Worm (Caenorhabditis elegans): ENCODE measurements around the gene str-261.

str-261 gene

DNA sequence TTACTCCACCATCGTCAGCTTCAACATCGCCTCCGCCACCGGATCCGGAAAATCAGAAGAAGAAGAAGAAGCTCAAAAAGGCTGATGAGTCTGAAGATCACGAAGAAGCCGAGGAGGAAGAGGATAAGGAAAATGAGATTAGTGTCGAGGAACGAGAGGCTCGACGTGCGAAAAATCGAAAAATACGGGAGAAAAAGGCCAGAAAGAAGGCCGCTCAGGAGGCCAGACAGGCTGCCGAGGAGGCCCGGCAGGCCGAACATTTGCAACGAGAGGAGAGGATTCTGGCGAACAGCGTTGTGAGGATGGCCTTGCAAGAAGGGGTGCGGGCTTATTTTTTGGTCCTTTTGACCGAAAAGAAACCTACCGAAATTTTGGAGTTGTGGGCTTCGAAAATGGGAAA, 29.1 kb upstream of the str-261 start:
- TF ChIP-seq pha-2 (tag; optimal IDR thresholded peaks at IDR 0.05) (no peak), dve-1 (tag; optimal IDR thresholded peaks at IDR 0.05) (no peak), ceh-30 (tag; optimal IDR thresholded peaks at IDR 0.05) (no peak), unc-86 (tag; optimal IDR thresholded peaks at IDR 0.05) (no peak), ttx-3 (tag; optimal IDR thresholded peaks at IDR 0.05) (no peak), ceh-9 (tag; optimal IDR thresholded peaks at IDR 0.05) (no peak), ceh-2 (tag; optimal IDR thresholded peaks at IDR 0.05) (no peak), unc-3 (GFP tag; conservative IDR thresholded peaks at IDR 0.05) (no peak), unc-3 (tag; optimal IDR thresholded peaks at IDR 0.05) (no peak), pat-9 (tag; optimal IDR thresholded peaks at IDR 0.05) (no peak), nhr-232 (tag; optimal IDR thresholded peaks at IDR 0.05) (no peak), Y22D7AL.16 (tag; optimal IDR thresholded peaks at IDR 0.05) (no peak), eyg-1 (tag; optimal IDR thresholded peaks at IDR 0.05) (no peak), K02D7.2 (tag; optimal IDR thresholded peaks at IDR 0.05) (no peak), hlh-30 (tag; optimal IDR thresholded peaks at IDR 0.05; ENCODE audit: insufficient read depth) (no peak), ztf-16 (tag; optimal IDR thresholded peaks at IDR 0.05) (no peak)

DNA sequence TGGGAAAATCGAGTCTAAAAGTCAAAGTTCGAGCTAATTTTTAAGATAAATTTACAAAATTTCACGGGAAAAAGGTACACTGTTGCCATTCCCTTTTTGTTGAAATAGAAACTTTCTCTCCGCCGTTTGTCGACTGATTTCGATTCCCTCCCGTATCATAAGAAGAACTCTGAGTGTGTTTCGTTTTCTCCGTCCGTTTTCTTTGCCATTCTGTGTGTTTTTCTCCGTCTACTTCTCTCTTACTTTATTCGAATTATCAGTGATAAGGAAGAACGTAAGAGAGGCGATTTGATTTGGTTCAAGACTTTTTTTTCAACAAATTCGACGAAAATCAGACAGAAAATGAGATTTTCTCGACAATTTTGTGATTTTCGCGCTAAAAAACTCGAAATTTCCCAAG, 27.8 kb upstream of the str-261 start:
- TF ChIP-seq rnt-1 (tag; optimal IDR thresholded peaks at IDR 0.05) (no peak), eyg-1 (tag; optimal IDR thresholded peaks at IDR 0.05) (no peak), dmd-4 (tag; optimal IDR thresholded peaks at IDR 0.05; ENCODE audit: borderline replicate concordance) (no peak), sox-2 (GFP tag; IDR thresholded peaks at IDR 0.05) (no peak), fkh-6 (tag; optimal IDR thresholded peaks at IDR 0.05) (no peak), che-1 (tag; optimal IDR thresholded peaks at IDR 0.05) (no peak), sox-4 (tag; optimal IDR thresholded peaks at IDR 0.05) (no peak), hlh-15 (tag; optimal IDR thresholded peaks at IDR 0.05) (no peak), dve-1 (tag; optimal IDR thresholded peaks at IDR 0.05) (no peak), pha-2 (tag; optimal IDR thresholded peaks at IDR 0.05) (no peak)

DNA sequence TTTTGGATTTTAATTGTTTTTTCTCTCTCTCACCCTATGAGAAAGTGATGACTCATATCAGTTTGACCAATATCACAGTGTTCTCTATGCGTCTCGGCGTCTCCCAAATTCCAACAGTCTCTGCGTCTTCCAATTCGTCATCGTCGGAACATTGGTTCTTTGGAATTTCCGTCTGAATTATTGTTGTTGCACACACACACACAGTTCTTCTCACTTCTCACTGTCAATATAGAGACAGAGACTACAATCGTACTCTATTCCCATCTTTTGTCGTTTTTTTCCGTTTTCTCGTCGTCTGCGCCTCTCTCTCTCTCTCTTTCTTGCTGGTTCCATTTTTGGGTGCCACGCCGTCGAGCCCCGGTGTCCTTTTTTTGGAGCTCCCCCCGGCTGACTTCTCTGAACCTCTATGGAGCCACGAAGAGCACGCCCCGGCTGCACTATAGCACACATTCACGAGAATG, 23.6 kb upstream of the str-261 start:
- TF ChIP-seq unc-86 (tag; optimal IDR thresholded peaks at IDR 0.05), result no peak
- TF ChIP-seq madf-2 (tag; optimal IDR thresholded peaks at IDR 0.05), result no peak
- TF ChIP-seq elt-2 (tag; optimal IDR thresholded peaks at IDR 0.05), result no peak
- no peak for TF ChIP-seq hlh-15 (tag; optimal IDR thresholded peaks at IDR 0.05)
- TF ChIP-seq ceh-22 (tag; optimal IDR thresholded peaks at IDR 0.05), result no peak
- TF ChIP-seq K02D7.2 (tag; optimal IDR thresholded peaks at IDR 0.05), result no peak
- no peak for TF ChIP-seq mec-3 (tag; optimal IDR thresholded peaks at IDR 0.05; ENCODE audit: borderline replicate concordance)
- no peak for TF ChIP-seq Y22D7AL.16 (tag; optimal IDR thresholded peaks at IDR 0.05)

ce11 chrIII:11053603-11054002, 20.7 kb upstream of the str-261 start:
- no peak for TF ChIP-seq hlh-6 (tag; optimal IDR thresholded peaks at IDR 0.05)
- no peak for TF ChIP-seq elt-4 (tag; optimal IDR thresholded peaks at IDR 0.05)
- TF ChIP-seq pha-2 (tag; optimal IDR thresholded peaks at IDR 0.05), result no peak
- no peak for TF ChIP-seq pqm-1 (tag; optimal IDR thresholded peaks at IDR 0.05)
- no peak for TF ChIP-seq sox-4 (tag; optimal IDR thresholded peaks at IDR 0.05)
- TF ChIP-seq ceh-24 (tag; optimal IDR thresholded peaks at IDR 0.05), result no peak
- no peak for TF ChIP-seq dmd-4 (tag; optimal IDR thresholded peaks at IDR 0.05; ENCODE audit: borderline replicate concordance)
- TF ChIP-seq mec-3 (tag; optimal IDR thresholded peaks at IDR 0.05; ENCODE audit: borderline replicate concordance), result no peak
- TF ChIP-seq hlh-13 (GFP tag; optimal IDR thresholded peaks at IDR 0.05), result no peak
- no peak for TF ChIP-seq T23F11.4 (GFP tag; optimal IDR thresholded peaks at IDR 0.05)
- no peak for TF ChIP-seq ceh-31 (tag; optimal IDR thresholded peaks at IDR 0.05)
- no peak for TF ChIP-seq C08G9.2 (tag; optimal IDR thresholded peaks at IDR 0.05)
- TF ChIP-seq ceh-48 (tag; optimal IDR thresholded peaks at IDR 0.05), result no peak
- TF ChIP-seq tbx-7 (tag; optimal IDR thresholded peaks at IDR 0.05), result no peak
- TF ChIP-seq elt-2 (tag; optimal IDR thresholded peaks at IDR 0.05), result no peak
- no peak for TF ChIP-seq ama-1 (optimal IDR thresholded peaks at IDR 0.05)
- no peak for TF ChIP-seq tbx-2 (tag; optimal IDR thresholded peaks at IDR 0.05)
- TF ChIP-seq fkh-6 (tag; optimal IDR thresholded peaks at IDR 0.05), result no peak
- TF ChIP-seq pax-1 (tag; optimal IDR thresholded peaks at IDR 0.05), result no peak
- TF ChIP-seq nhr-11 (tag; optimal IDR thresholded peaks at IDR 0.05), result no peak

Measured in whole organism, late embryonic.